Fruit fly (Drosophila melanogaster) whole organism, embryonic: ENCODE measurements around the gene Msh6.
A peak's percentile ranks its signal among the peaks of the same experiment; 100 is the strongest.

ENCODE experiments used
- CG10209 ChIP-seq: fragments of 200-800 bp; sonication (Bioruptor generic); optimal IDR thresholded peaks from 3 replicates; lab custom pipeline; 2017; ENCODE audit warnings: missing biosample characterization, mild to moderate bottlenecking, missing genetic modification characterization, missing genetic modification reagents
- CG11696 ChIP-seq: fragments of 200-800 bp; sonication (Bioruptor generic); IDR thresholded peaks from 2 replicates; pipeline ENCODE4 v1.3.6; 2022; ENCODE audit warnings: missing biosample characterization, missing genetic modification characterization
- CG13775 ChIP-seq: fragments of 200-800 bp; sonication (Bioruptor generic); optimal IDR thresholded peaks from 3 replicates; lab custom pipeline; 2017; ENCODE audit warnings: missing biosample characterization, mild to moderate bottlenecking, missing genetic modification characterization
- CG17328 ChIP-seq: fragments of 200-800 bp; sonication (Bioruptor generic); IDR thresholded peaks from 2 replicates; pipeline ENCODE4 v1.3.6; 2022; ENCODE audit warnings: missing biosample characterization, missing genetic modification characterization
- CG17361 ChIP-seq: fragments of 200-800 bp; sonication (Bioruptor generic); IDR thresholded peaks from 3 replicates; pipeline ENCODE4 v1.3.6; 2022; ENCODE audit warnings: missing biosample characterization, missing genetic modification characterization
- CG2199 ChIP-seq: fragments of 200-800 bp; sonication (Bioruptor generic); IDR thresholded peaks from 3 replicates; pipeline ENCODE4 v1.3.6; 2022; ENCODE audit warnings: missing biosample characterization, missing genetic modification characterization
- CG30403 ChIP-seq: fragments of 200-800 bp; sonication (Bioruptor generic); optimal IDR thresholded peaks from 3 replicates; lab custom pipeline; 2016; ENCODE audit warnings: missing biosample characterization, missing genetic modification characterization
- CG30431 ChIP-seq: fragments of 200-800 bp; sonication (Bioruptor generic); optimal IDR thresholded peaks from 2 replicates; lab custom pipeline; 2017; ENCODE audit warnings: missing biosample characterization, missing genetic modification characterization
- CG32532 ChIP-seq: fragments of 200-800 bp; sonication (Bioruptor generic); IDR thresholded peaks from 2 replicates; pipeline ENCODE4 v1.3.6; 2022; ENCODE audit warnings: missing biosample characterization, missing genetic modification characterization
- CG3281 ChIP-seq: fragments of 200-800 bp; sonication (Bioruptor generic); optimal IDR thresholded peaks from 3 replicates; lab custom pipeline; 2017; ENCODE audit warnings: missing biosample characterization, mild to moderate bottlenecking, missing genetic modification characterization
- CG3407 ChIP-seq: fragments of 200-800 bp; sonication (Bioruptor generic); optimal IDR thresholded peaks from 2 replicates; lab custom pipeline; 2018; ENCODE audit warnings: missing biosample characterization, mild to moderate bottlenecking, missing genetic modification characterization
- CG5180 ChIP-seq: fragments of 200-800 bp; sonication (Bioruptor generic); optimal IDR thresholded peaks from 3 replicates; lab custom pipeline; 2017; ENCODE audit warnings: missing biosample characterization, missing genetic modification characterization, mild to moderate bottlenecking, moderate library complexity, missing genetic modification reagents
- CG6254 ChIP-seq: fragments of 200-800 bp; sonication (Bioruptor generic); optimal IDR thresholded peaks from 3 replicates; lab custom pipeline; 2017; ENCODE audit warnings: mild to moderate bottlenecking, missing biosample characterization, missing genetic modification reagents, missing genetic modification characterization
- CG8359 ChIP-seq: fragments of 200-800 bp; sonication (Bioruptor generic); optimal IDR thresholded peaks from 2 replicates; lab custom pipeline; 2017; ENCODE audit warnings: missing biosample characterization, mild to moderate bottlenecking, missing genetic modification characterization, borderline replicate concordance
- D19A ChIP-seq: fragments of 200-800 bp; optimal IDR thresholded peaks from 3 replicates; lab custom pipeline; 2019; ENCODE audit warnings: missing biosample characterization, mild to moderate bottlenecking, missing genetic modification characterization, moderate library complexity
- Deaf1 ChIP-seq: fragments of 200-800 bp; optimal IDR thresholded peaks from 3 replicates; lab custom pipeline; 2019; ENCODE audit warnings: missing biosample characterization, mild to moderate bottlenecking, missing genetic modification characterization, moderate library complexity
- E2f1 ChIP-seq: fragments of 200-800 bp; sonication (Bioruptor generic); IDR thresholded peaks from 2 replicates; pipeline ENCODE4 v1.3.6; 2022; ENCODE audit warnings: missing biosample characterization, missing genetic modification characterization
- Ets65A ChIP-seq: fragments of 200-800 bp; sonication (Bioruptor generic); peaks from one replicate; lab custom pipeline; 2016; ENCODE audit warnings: missing biosample characterization, missing genetic modification characterization
- Max ChIP-seq: fragments of 200-800 bp; sonication (Bioruptor generic); optimal IDR thresholded peaks from 2 replicates; lab custom pipeline; 2016; ENCODE audit warnings: missing biosample characterization, mild to moderate bottlenecking, missing genetic modification characterization
- Med ChIP-seq: fragments of 200-800 bp; sonication (Bioruptor generic); peaks from one replicate; lab custom pipeline; 2016; ENCODE audit warnings: missing biosample characterization, missing genetic modification characterization, mild to moderate bottlenecking, inconsistent platforms, moderate library complexity
- Nf-YC ChIP-seq: fragments of 200-800 bp; optimal IDR thresholded peaks from 3 replicates; lab custom pipeline; 2019; ENCODE audit warnings: missing biosample characterization, mild to moderate bottlenecking, missing genetic modification characterization, moderate library complexity
- Opbp ChIP-seq: fragments of 200-800 bp; sonication (Bioruptor generic); IDR thresholded peaks from 3 replicates; pipeline ENCODE4 v1.3.6; 2022; ENCODE audit warnings: missing biosample characterization, missing genetic modification characterization; ENCODE audit not compliant: partially characterized antibody
- Ptx1 ChIP-seq: fragments of 200-800 bp; sonication (Bioruptor generic); IDR thresholded peaks from 2 replicates; pipeline ENCODE4 v1.3.6; 2022; ENCODE audit warnings: missing biosample characterization, missing genetic modification characterization
- Sox102F ChIP-seq: fragments of 200-800 bp; sonication (Bioruptor generic); optimal IDR thresholded peaks from 2 replicates; lab custom pipeline; 2018; ENCODE audit warnings: missing biosample characterization, mild to moderate bottlenecking, missing genetic modification characterization, moderate library complexity
- Ssrp ChIP-seq: fragments of 200-800 bp; sonication (Bioruptor generic); optimal IDR thresholded peaks from 2 replicates; lab custom pipeline; 2018; ENCODE audit warnings: missing biosample characterization, mild to moderate bottlenecking, missing genetic modification characterization, moderate library complexity
- Xrp1 ChIP-seq: fragments of 200-800 bp; sonication (Bioruptor generic); IDR thresholded peaks from 2 replicates; pipeline ENCODE4 v1.3.6; 2022; ENCODE audit warnings: missing biosample characterization, missing genetic modification characterization
- bcd ChIP-seq: fragments of 200-800 bp; sonication (Bioruptor generic); optimal IDR thresholded peaks from 2 replicates; lab custom pipeline; 2017; ENCODE audit warnings: missing biosample characterization, mild to moderate bottlenecking, missing genetic modification characterization
- chm ChIP-seq: fragments of 200-800 bp; sonication (Bioruptor generic); IDR thresholded peaks from 2 replicates; pipeline ENCODE4 v1.3.6; 2022; ENCODE audit warnings: missing biosample characterization, missing genetic modification characterization
- chn ChIP-seq: fragments of 200-800 bp; sonication (Bioruptor generic); optimal IDR thresholded peaks from 2 replicates; lab custom pipeline; 2016; ENCODE audit warnings: missing biosample characterization, missing genetic modification characterization
- croc ChIP-seq: fragments of 200-800 bp; sonication (Bioruptor generic); conservative IDR thresholded peaks from 3 replicates; pipeline ENCODE4 v1.3.6; 2022; ENCODE audit warnings: missing biosample characterization, missing genetic modification characterization
- crol ChIP-seq: fragments of 200-800 bp; sonication (Bioruptor generic); IDR thresholded peaks from 2 replicates; pipeline ENCODE4 v1.3.6; 2022; ENCODE audit warnings: missing biosample characterization, missing genetic modification characterization
- dan ChIP-seq: fragments of 200-800 bp; sonication (Bioruptor generic); IDR thresholded peaks from 2 replicates; pipeline ENCODE4 v1.3.6; 2022; ENCODE audit warnings: missing biosample characterization, missing genetic modification characterization
- fd64A ChIP-seq: fragments of 200-800 bp; sonication (Bioruptor generic); optimal IDR thresholded peaks from 3 replicates; lab custom pipeline; 2018; ENCODE audit warnings: missing biosample characterization, mild to moderate bottlenecking, missing genetic modification characterization
- gcm2 ChIP-seq: fragments of 200-800 bp; sonication (Bioruptor generic); optimal IDR thresholded peaks from 2 replicates; lab custom pipeline; 2016; ENCODE audit warnings: missing biosample characterization, missing genetic modification characterization
- lmd ChIP-seq: fragments of 200-800 bp; sonication (Bioruptor generic); IDR thresholded peaks from 2 replicates; pipeline ENCODE4 v1.3.6; 2022; ENCODE audit warnings: missing biosample characterization, missing genetic modification characterization
- mam ChIP-seq: fragments of 200-800 bp; sonication (Bioruptor generic); optimal IDR thresholded peaks from 3 replicates; lab custom pipeline; 2016; ENCODE audit warnings: missing biosample characterization, missing genetic modification characterization
- nmo ChIP-seq: fragments of 200-800 bp; sonication (Bioruptor generic); optimal IDR thresholded peaks from 2 replicates; lab custom pipeline; 2018; ENCODE audit warnings: missing biosample characterization, mild to moderate bottlenecking, missing genetic modification characterization, moderate library complexity
- onecut ChIP-seq: fragments of 200-800 bp; sonication (Bioruptor generic); IDR thresholded peaks from 2 replicates; pipeline ENCODE4 v1.3.6; 2022; ENCODE audit warnings: missing biosample characterization, missing genetic modification characterization
- p53 ChIP-seq: fragments of 200-800 bp; sonication (Bioruptor generic); optimal IDR thresholded peaks from 2 replicates; lab custom pipeline; 2016; ENCODE audit warnings: missing biosample characterization, missing genetic modification characterization
- prd ChIP-seq, 3 experiments: fragments of >200 bp in 2 of 3; fragments of 200-800 bp in 1 of 3; sonication (Bioruptor generic) in 1 of 3; optimal IDR thresholded peaks in 2 of 3; IDR thresholded peaks in 1 of 3; 2 replicates in 2 of 3; 3 replicates in 1 of 3; pipeline versions ENCODE4 v1.3.6 to Lab custom; 2017 to 2022; ENCODE audit warnings: missing biosample characterization in 1 of 3, missing genetic modification characterization in 1 of 3
- row ChIP-seq: fragments of 200-800 bp; sonication (Bioruptor generic); IDR thresholded peaks from 3 replicates; pipeline ENCODE4 v1.3.6; 2022; ENCODE audit warnings: missing biosample characterization, missing genetic modification characterization
- sc ChIP-seq, 3 experiments: fragments of >200 bp in 2 of 3; fragments of 200-800 bp in 1 of 3; sonication (Bioruptor generic) in 1 of 3; optimal IDR thresholded peaks; 2 replicates in 2 of 3; 3 replicates in 1 of 3; lab custom pipeline; 2017; ENCODE audit warnings: mild to moderate bottlenecking in 1 of 3, missing biosample characterization in 1 of 3, missing genetic modification characterization in 1 of 3, missing genetic modification reagents in 1 of 3
- sens ChIP-seq: fragments of 200-800 bp; sonication (Bioruptor generic); peaks from one replicate; lab custom pipeline; 2016; ENCODE audit warnings: missing biosample characterization, missing genetic modification characterization
- seq ChIP-seq: fragments of 200-800 bp; sonication (Bioruptor generic); IDR thresholded peaks from 2 replicates; pipeline ENCODE4 v1.3.6; 2022; ENCODE audit warnings: missing biosample characterization, missing genetic modification characterization
- trem ChIP-seq: fragments of 200-800 bp; optimal IDR thresholded peaks from 3 replicates; lab custom pipeline; 2019; ENCODE audit warnings: missing biosample characterization, mild to moderate bottlenecking, missing genetic modification characterization, moderate library complexity
- twi ChIP-seq: fragments of 200-800 bp; optimal IDR thresholded peaks from 2 replicates; lab custom pipeline; 2019; ENCODE audit warnings: missing biosample characterization, mild to moderate bottlenecking, missing genetic modification characterization, moderate library complexity

Gene Msh6

dm6 chr3L:15178618-15179017 is 20.3 kb upstream of the Msh6 start (continued):
- TF ChIP-seq Xrp1 (GFP tag; lab: Robert Waterston, UW) (peak; percentile 30; the same call in 1 of the 2 replicates), chm (GFP tag; lab: Robert Waterston, UW) (0 out of 2 replicates have a peak, but pooled peaks have one; percentile 21), Med (peak; percentile 78), CG30431 (peak; percentile 3), D19A (tag; lab: Kevin White, UChicago) (no peak), CG17328 (GFP tag; lab: Robert Waterston, UW) (no peak; the same call in 1 of the 2 replicates), CG2199 (0 out of 3 replicates have a peak, but pooled peaks have one; percentile 26), lmd (GFP tag; lab: Robert Waterston, UW) (0 out of 2 replicates have a peak, but pooled peaks have one; percentile 7), CG11696 (GFP tag; lab: Robert Waterston, UW) (peak; percentile 63; the same call in 1 of the 2 replicates), onecut (0 out of 2 replicates have a peak, but pooled peaks have one; percentile 17), Opbp (GFP tag; lab: Robert Waterston, UW) (0 out of 3 replicates have a peak, but pooled peaks have one; percentile 24), dan (no peak), fd64A (no peak), Ptx1 (GFP tag; lab: Robert Waterston, UW) (0 out of 2 replicates have a peak, but pooled peaks have one; percentile 13)

DNA sequence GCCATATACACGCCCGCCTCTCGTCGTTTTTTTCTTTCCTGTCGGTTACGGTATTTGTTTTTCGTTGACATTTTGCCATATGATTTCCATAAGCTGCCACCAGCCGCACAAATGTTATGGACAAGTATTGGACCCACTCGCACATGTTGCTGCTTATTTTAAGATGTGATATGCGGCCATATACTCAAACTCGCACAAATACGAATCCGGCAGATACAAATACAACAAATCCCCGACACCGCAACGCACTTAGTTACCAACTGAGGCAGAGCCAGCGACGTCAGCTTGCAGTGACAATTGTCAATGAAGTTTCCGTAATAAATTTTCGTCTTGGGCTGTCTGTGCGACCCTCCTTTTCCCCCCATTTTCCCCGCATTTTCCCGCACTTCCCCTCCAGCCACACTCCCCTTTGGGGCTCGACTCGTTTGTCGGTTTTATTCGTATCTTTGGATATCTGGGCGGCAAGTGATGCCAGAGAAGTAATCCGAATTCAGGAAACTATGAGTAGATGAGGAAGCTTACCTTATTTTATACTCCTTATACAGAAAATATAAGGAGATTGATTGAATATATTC is 18.4 kb upstream of the Msh6 start:
- TF ChIP-seq Max (GFP tag; lab: Kevin White, UChicago): no peak
- TF ChIP-seq Deaf1 (tag; lab: Kevin White, UChicago): peak; percentile 13
- TF ChIP-seq Med: peak; percentile 36
- TF ChIP-seq prd (optimal IDR thresholded peaks at IDR 0.05; lab: Kevin White, UChicago): no peak
- no peak for TF ChIP-seq prd (GFP tag; IDR thresholded peaks at IDR 0.05; lab: Robert Waterston, UW)
- TF ChIP-seq CG2199: 0 out of 3 replicates have a peak, but pooled peaks have one; percentile 62
- TF ChIP-seq twi: peak; percentile 72
- TF ChIP-seq row (GFP tag; lab: Robert Waterston, UW): no peak
- TF ChIP-seq chm (GFP tag; lab: Robert Waterston, UW): 0 out of 2 replicates have a peak, but pooled peaks have one; percentile 20
- peak; percentile 6 for TF ChIP-seq Ets65A
- peak; percentile 59 for TF ChIP-seq CG5180 (GFP tag; lab: Kevin White, UChicago)
- peak; percentile 95 for TF ChIP-seq crol (GFP tag; lab: Robert Waterston, UW)
- no peak for TF ChIP-seq D19A (tag; lab: Kevin White, UChicago)
- 0 out of 2 replicates have a peak, but pooled peaks have one; percentile 7 for TF ChIP-seq E2f1 (GFP tag; lab: Robert Waterston, UW)
- no peak for TF ChIP-seq seq (GFP tag; lab: Robert Waterston, UW)
- TF ChIP-seq, all 482 proteins: peak for 9

DNA sequence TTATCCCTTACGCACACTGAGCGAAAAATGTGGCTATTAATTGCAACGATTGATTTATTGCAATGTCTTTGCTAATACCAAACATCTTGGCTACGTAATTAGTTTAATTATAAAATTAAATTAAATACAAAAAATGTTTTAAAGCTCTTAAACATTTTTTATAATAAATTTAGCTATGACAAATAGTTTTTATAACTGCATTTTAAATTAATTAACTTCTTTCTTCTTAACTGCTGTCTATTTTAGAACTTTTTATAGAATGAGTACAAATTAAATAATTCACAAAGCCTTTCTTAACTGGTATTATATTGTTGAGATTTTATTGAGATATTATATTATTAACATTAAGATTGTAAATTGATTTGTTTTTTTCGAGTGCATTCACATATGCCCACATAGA is 16.5 kb upstream of the Msh6 start:
- TF ChIP-seq CG8359 (GFP tag; lab: Kevin White, UChicago): no peak
- no peak for TF ChIP-seq CG3281
- TF ChIP-seq CG6254 (GFP tag; lab: Kevin White, UChicago): peak; percentile 2
- TF ChIP-seq p53 (GFP tag; lab: Kevin White, UChicago): no peak
- TF ChIP-seq D19A (tag; lab: Kevin White, UChicago): peak; percentile 55
- peak; percentile 5 for TF ChIP-seq CG3407 (GFP tag; lab: Kevin White, UChicago)
- TF ChIP-seq gcm2: no peak
- TF ChIP-seq trem (tag; lab: Kevin White, UChicago): peak; percentile 59
- TF ChIP-seq sens (GFP tag; lab: Kevin White, UChicago): no peak
- no peak for TF ChIP-seq CG30403 (GFP tag; lab: Kevin White, UChicago)
- TF ChIP-seq croc (GFP tag; lab: Robert Waterston, UW): 0 out of 3 replicates have a peak, but pooled peaks have one; percentile 13
- peak; percentile 49 for TF ChIP-seq Ssrp (tag; lab: Kevin White, UChicago)
- no peak for TF ChIP-seq bcd (GFP tag; lab: Kevin White, UChicago)
- peak; percentile 41 for TF ChIP-seq Sox102F
- peak; percentile 77 for TF ChIP-seq CG17361 (GFP tag; lab: Robert Waterston, UW)
- peak; percentile 69 for TF ChIP-seq nmo (GFP tag; lab: Kevin White, UChicago)
- no peak for TF ChIP-seq mam
- TF ChIP-seq CG32532 (GFP tag; lab: Robert Waterston, UW): no peak
- TF ChIP-seq CG10209 (GFP tag; lab: Kevin White, UChicago): no peak
- TF ChIP-seq sc (optimal IDR thresholded peaks at IDR 0.05; lab: Kevin White, UChicago): no peak
- peak; percentile 15 for TF ChIP-seq sc (GFP tag; optimal IDR thresholded peaks at IDR 0.05; lab: Kevin White, UChicago)
- TF ChIP-seq seq (GFP tag; lab: Robert Waterston, UW): no peak
- no peak for TF ChIP-seq CG13775 (GFP tag; lab: Kevin White, UChicago)
- no peak for TF ChIP-seq Nf-YC
- TF ChIP-seq chn (GFP tag; lab: Kevin White, UChicago): no peak
